Fruit fly (Drosophila melanogaster) whole organism, embryonic: ENCODE results near the gene Sidpn.

ENCODE experiments used
- Awh ChIP-seq: fragments of 200-800 bp; sonication (Bioruptor generic); IDR thresholded peaks from 2 replicates; pipeline ENCODE4, ENCODE4 v1.3.6; 2022; ENCODE audit warnings: missing biosample characterization, missing genetic modification characterization
- BEAF-32 ChIP-seq: fragments of 200-800 bp; sonication (Bioruptor generic); optimal IDR thresholded peaks from 3 replicates; lab custom pipeline; 2017; ENCODE audit warnings: missing biosample characterization, missing genetic modification characterization, mild to moderate bottlenecking, moderate library complexity, missing genetic modification reagents
- Bgb ChIP-seq: fragments of 200-800 bp; sonication (Bioruptor generic); IDR thresholded peaks from 2 replicates; pipeline ENCODE4 v1.3.6; 2022; ENCODE audit warnings: missing biosample characterization, missing genetic modification characterization; ENCODE audit not compliant: partially characterized antibody
- CG10543 ChIP-seq: fragments of 200-800 bp; sonication (Bioruptor generic); optimal IDR thresholded peaks from 3 replicates; lab custom pipeline; 2017; ENCODE audit warnings: missing biosample characterization, mild to moderate bottlenecking, missing genetic modification characterization, moderate library complexity
- CG11504 ChIP-seq: fragments of 200-800 bp; sonication (Bioruptor generic); optimal IDR thresholded peaks from 3 replicates; lab custom pipeline; 2019; ENCODE audit warnings: missing biosample characterization, mild to moderate bottlenecking, missing genetic modification characterization, moderate library complexity
- CG12219 ChIP-seq: fragments of 200-800 bp; sonication (Bioruptor generic); optimal IDR thresholded peaks from 3 replicates; lab custom pipeline; 2018; ENCODE audit warnings: missing biosample characterization, mild to moderate bottlenecking, missing genetic modification characterization
- CG13287 ChIP-seq: fragments of 200-800 bp; sonication (Bioruptor generic); IDR thresholded peaks from 2 replicates; pipeline ENCODE4 v1.3.6; 2022; ENCODE audit warnings: missing biosample characterization, missing genetic modification characterization; ENCODE audit not compliant: partially characterized antibody
- CG13424 ChIP-seq: fragments of 200-800 bp; sonication (Bioruptor generic); optimal IDR thresholded peaks from 2 replicates; lab custom pipeline; 2019; ENCODE audit warnings: missing biosample characterization, mild to moderate bottlenecking, missing genetic modification characterization, moderate library complexity
- CG14860 ChIP-seq: fragments of 200-800 bp; sonication (Bioruptor generic); IDR thresholded peaks from 3 replicates; pipeline ENCODE4 v1.3.6; 2022; ENCODE audit warnings: missing biosample characterization, missing genetic modification characterization; ENCODE audit not compliant: partially characterized antibody
- CG17802 ChIP-seq: fragments of 200-800 bp; sonication (Bioruptor generic); optimal IDR thresholded peaks from 2 replicates; lab custom pipeline; 2018; ENCODE audit warnings: missing biosample characterization, mild to moderate bottlenecking, missing genetic modification characterization, moderate library complexity
- CG2116 ChIP-seq: fragments of 200-800 bp; sonication (Bioruptor generic); optimal IDR thresholded peaks from 3 replicates; lab custom pipeline; 2018; ENCODE audit warnings: missing biosample characterization, mild to moderate bottlenecking, missing genetic modification characterization
- CG34224 ChIP-seq: fragments of 200-800 bp; sonication (Bioruptor generic); IDR thresholded peaks from 3 replicates; pipeline ENCODE4 v1.3.6; 2022; ENCODE audit warnings: missing biosample characterization, missing genetic modification characterization; ENCODE audit not compliant: partially characterized antibody
- CG43689 ChIP-seq: fragments of 200-800 bp; sonication (Bioruptor generic); IDR thresholded peaks from 2 replicates; pipeline ENCODE4 v1.3.6; 2022; ENCODE audit warnings: missing biosample characterization, missing genetic modification characterization
- CG6272 ChIP-seq: fragments of 200-800 bp; sonication (Bioruptor generic); IDR thresholded peaks from 2 replicates; pipeline ENCODE4 v1.3.6; 2022; ENCODE audit warnings: missing biosample characterization, missing genetic modification characterization
- CG7928 ChIP-seq: fragments of 200-800 bp; sonication (Bioruptor generic); optimal IDR thresholded peaks from 2 replicates; lab custom pipeline; 2017; ENCODE audit warnings: missing biosample characterization, mild to moderate bottlenecking, missing genetic modification characterization
- CG7963 ChIP-seq: fragments of 200-800 bp; sonication (Bioruptor generic); IDR thresholded peaks from 3 replicates; pipeline ENCODE4 v1.3.6; 2022; ENCODE audit warnings: missing biosample characterization, missing genetic modification characterization; ENCODE audit not compliant: partially characterized antibody
- Dll ChIP-seq: fragments of 200-800 bp; sonication (Bioruptor generic); IDR thresholded peaks from 4 replicates; pipeline ENCODE4 v1.3.6; 2022; ENCODE audit warnings: missing biosample characterization, missing genetic modification characterization; ENCODE audit not compliant: partially characterized antibody
- Doc3 ChIP-seq: fragments of 200-800 bp; sonication (Bioruptor generic); IDR thresholded peaks from 3 replicates; pipeline ENCODE4 v1.3.6; 2022; ENCODE audit warnings: missing biosample characterization, missing genetic modification characterization; ENCODE audit not compliant: partially characterized antibody
- Dp ChIP-seq: fragments of 200-800 bp; sonication (Bioruptor generic); optimal IDR thresholded peaks from 2 replicates; lab custom pipeline; 2018; ENCODE audit warnings: missing biosample characterization, mild to moderate bottlenecking, missing genetic modification characterization, moderate library complexity
- Dref ChIP-seq: fragments of 200-800 bp; sonication (Bioruptor generic); IDR thresholded peaks from 2 replicates; pipeline ENCODE4 v1.3.6; 2022; ENCODE audit warnings: missing biosample characterization, missing genetic modification characterization
- E2f2 ChIP-seq: fragments of 200-800 bp; sonication (Bioruptor generic); IDR thresholded peaks from 2 replicates; pipeline ENCODE4 v1.3.6; 2022; ENCODE audit warnings: missing biosample characterization, missing genetic modification characterization
- HLH4C ChIP-seq: fragments of 200-800 bp; sonication (Bioruptor generic); IDR thresholded peaks from 3 replicates; pipeline ENCODE4 v1.3.6; 2022; ENCODE audit warnings: missing biosample characterization, missing genetic modification characterization; ENCODE audit not compliant: partially characterized antibody
- MBD-R2 ChIP-seq: fragments of 200-800 bp; sonication (Bioruptor generic); IDR thresholded peaks from 2 replicates; pipeline ENCODE4 v1.3.6; 2022; ENCODE audit warnings: missing biosample characterization, missing genetic modification characterization
- MESR4 ChIP-seq: fragments of 200-800 bp; sonication (Bioruptor generic); optimal IDR thresholded peaks from 2 replicates; lab custom pipeline; 2018; ENCODE audit warnings: missing biosample characterization, mild to moderate bottlenecking, missing genetic modification characterization, moderate library complexity
- Med ChIP-seq: fragments of 200-800 bp; sonication (Bioruptor generic); peaks from one replicate; lab custom pipeline; 2016; ENCODE audit warnings: missing biosample characterization, missing genetic modification characterization, mild to moderate bottlenecking, inconsistent platforms, moderate library complexity
- Mrtf ChIP-seq: fragments of 200-800 bp; sonication (Bioruptor generic); IDR thresholded peaks from 3 replicates; pipeline ENCODE4 v1.3.6; 2022; ENCODE audit warnings: missing biosample characterization, missing genetic modification characterization
- Scr ChIP-seq: fragments of 200-800 bp; sonication (Bioruptor generic); IDR thresholded peaks from 2 replicates; pipeline ENCODE4 v1.3.6; 2022; ENCODE audit warnings: missing biosample characterization, missing genetic modification characterization; ENCODE audit not compliant: partially characterized antibody
- amos ChIP-seq: fragments of 200-800 bp; sonication (Bioruptor generic); IDR thresholded peaks from 2 replicates; pipeline ENCODE4 v1.3.6; 2022; ENCODE audit warnings: missing biosample characterization, missing genetic modification characterization; ENCODE audit not compliant: partially characterized antibody
- bbx ChIP-seq: fragments of 200-800 bp; sonication (Bioruptor generic); IDR thresholded peaks from 2 replicates; pipeline ENCODE4 v1.3.6; 2022; ENCODE audit warnings: missing biosample characterization, missing genetic modification characterization; ENCODE audit not compliant: partially characterized antibody
- chinmo ChIP-seq: fragments of 200-800 bp; sonication (Bioruptor generic); IDR thresholded peaks from 4 replicates; pipeline ENCODE4 v1.3.6; 2022; ENCODE audit warnings: missing biosample characterization, missing genetic modification characterization; ENCODE audit not compliant: partially characterized antibody
- fd96Cb ChIP-seq: fragments of 200-800 bp; sonication (Bioruptor generic); optimal IDR thresholded peaks from 2 replicates; lab custom pipeline; 2018; ENCODE audit warnings: missing biosample characterization, mild to moderate bottlenecking, missing genetic modification characterization, moderate library complexity
- grn ChIP-seq: fragments of 200-800 bp; sonication (Bioruptor generic); optimal IDR thresholded peaks from 3 replicates; lab custom pipeline; 2017; ENCODE audit warnings: missing biosample characterization, missing genetic modification characterization
- hb ChIP-seq: fragments of 200-800 bp; sonication (Bioruptor generic); IDR thresholded peaks from 3 replicates; pipeline ENCODE4 v1.3.6; 2022; ENCODE audit warnings: missing biosample characterization, missing genetic modification characterization; ENCODE audit not compliant: partially characterized antibody
- inv ChIP-seq: fragments of 200-800 bp; sonication (Bioruptor generic); IDR thresholded peaks from 2 replicates; pipeline ENCODE4 v1.3.6; 2022; ENCODE audit warnings: missing biosample characterization, missing genetic modification characterization; ENCODE audit not compliant: partially characterized antibody
- knrl ChIP-seq: fragments of 200-800 bp; sonication (Bioruptor generic); IDR thresholded peaks from 3 replicates; pipeline ENCODE4 v1.3.6; 2022; ENCODE audit warnings: missing biosample characterization, missing genetic modification characterization; ENCODE audit not compliant: partially characterized antibody
- mld ChIP-seq: fragments of 200-800 bp; sonication (Bioruptor generic); IDR thresholded peaks from 3 replicates; pipeline ENCODE4 v1.3.6; 2022; ENCODE audit warnings: missing biosample characterization, missing genetic modification characterization; ENCODE audit not compliant: partially characterized antibody
- pzg ChIP-seq: fragments of 200-800 bp; sonication (Bioruptor generic); optimal IDR thresholded peaks from 3 replicates; lab custom pipeline; 2018; ENCODE audit warnings: missing biosample characterization, mild to moderate bottlenecking, missing genetic modification characterization, moderate library complexity
- run ChIP-seq: fragments of 200-800 bp; sonication (Bioruptor generic); optimal IDR thresholded peaks from 3 replicates; lab custom pipeline; 2018; ENCODE audit warnings: missing biosample characterization, mild to moderate bottlenecking, missing genetic modification characterization
- sna ChIP-seq: fragments of 200-800 bp; sonication (Bioruptor generic); IDR thresholded peaks from 2 replicates; pipeline ENCODE4 v1.3.6; 2022; ENCODE audit warnings: missing biosample characterization, missing genetic modification characterization; ENCODE audit not compliant: partially characterized antibody
- stwl ChIP-seq: fragments of 200-800 bp; sonication (Bioruptor generic); optimal IDR thresholded peaks from 3 replicates; lab custom pipeline; 2018; ENCODE audit warnings: missing biosample characterization, mild to moderate bottlenecking, missing genetic modification characterization, moderate library complexity
- tio ChIP-seq: fragments of 200-800 bp; sonication (Bioruptor generic); optimal IDR thresholded peaks from 2 replicates; lab custom pipeline; 2017; ENCODE audit warnings: missing biosample characterization, missing genetic modification characterization, inconsistent platforms
- tna ChIP-seq: fragments of 200-800 bp; sonication (Bioruptor generic); IDR thresholded peaks from 2 replicates; pipeline ENCODE4 v1.3.6; 2022; ENCODE audit warnings: missing biosample characterization, missing genetic modification characterization; ENCODE audit not compliant: partially characterized antibody
- vnd ChIP-seq: fragments of 200-800 bp; sonication (Bioruptor generic); IDR thresholded peaks from 3 replicates; pipeline ENCODE4 v1.3.6; 2022; ENCODE audit warnings: missing biosample characterization, missing genetic modification characterization; ENCODE audit not compliant: partially characterized antibody
- zen2 ChIP-seq: fragments of 200-800 bp; sonication (Bioruptor generic); IDR thresholded peaks from 3 replicates; pipeline ENCODE4 v1.3.6; 2022; ENCODE audit warnings: missing biosample characterization, missing genetic modification characterization; ENCODE audit not compliant: partially characterized antibody

Gene Sidpn

DNA sequence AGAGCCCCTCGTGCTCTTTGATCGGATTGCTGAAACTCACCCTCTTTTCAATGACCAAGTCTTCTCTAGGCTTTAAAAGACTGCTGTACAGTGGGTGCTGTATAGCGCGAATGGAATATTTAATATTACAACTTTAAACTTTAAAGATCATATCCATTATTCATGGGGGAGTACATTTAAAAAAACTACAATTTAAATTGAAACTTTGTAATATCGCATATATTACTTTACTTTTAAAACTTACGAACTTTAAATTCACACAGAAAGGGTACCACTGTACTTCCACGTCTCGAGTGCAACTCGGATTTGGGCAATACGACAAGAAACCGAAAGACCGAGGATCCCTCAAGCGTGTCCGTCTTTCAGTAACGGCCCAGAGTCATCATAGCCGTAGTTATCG is 31.4 kb downstream of the Sidpn start, which contains the start of gene Phlpp (continued):
- TF ChIP-seq fd96Cb (tag; lab: Kevin White, UChicago): peak; percentile 69

DNA sequence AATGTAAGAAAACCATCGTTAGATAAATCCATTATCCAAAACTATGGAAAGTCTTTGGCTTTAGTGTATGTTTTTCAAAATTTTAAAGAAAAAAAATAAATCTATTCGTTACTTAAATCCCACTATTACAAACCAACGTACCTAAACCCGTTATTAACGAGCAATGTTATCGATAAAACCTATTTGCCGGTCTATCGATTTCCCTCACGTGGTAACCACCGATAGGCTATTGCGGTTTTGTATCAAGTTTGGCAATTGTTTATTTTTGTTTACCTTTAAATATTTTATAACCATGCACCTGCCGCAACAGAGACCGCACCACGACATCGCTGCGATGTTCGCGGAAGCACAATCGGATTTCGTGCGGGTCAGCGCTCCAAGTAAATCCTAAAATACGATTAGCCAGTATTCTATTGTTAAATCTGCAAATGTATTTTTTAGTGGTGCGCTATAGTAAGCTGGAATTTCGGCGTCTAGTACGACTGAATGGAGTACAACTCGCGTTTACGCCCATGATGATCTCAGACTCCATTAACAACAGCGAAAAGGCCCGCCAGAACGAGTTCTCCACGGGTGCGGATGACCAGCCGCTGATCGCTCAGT is 35.7 kb downstream of the Sidpn start, which contains the start of gene Dus4:
TSS of gene Dus4 (plus strand) at position 206 of the 603 bp plus-strand sequence.
- TF ChIP-seq knrl (GFP tag; lab: Robert Waterston, UW) (peak; percentile 56; the same call in 2 of the 3 replicates), CG43689 (GFP tag; lab: Robert Waterston, UW) (no peak), Awh (GFP tag; lab: Robert Waterston, UW) (no peak), Dll (GFP tag; lab: Robert Waterston, UW) (peak; percentile 83), tna (GFP tag; lab: Robert Waterston, UW) (peak; percentile 97), HLH4C (GFP tag; lab: Robert Waterston, UW) (peak; percentile 97), run (tag; lab: Kevin White, UChicago) (peak; percentile 53), tio (GFP tag; lab: Kevin White, UChicago) (no peak), CG10543 (GFP tag; lab: Kevin White, UChicago) (no peak), CG17802 (tag; lab: Kevin White, UChicago) (no peak), Mrtf (GFP tag; lab: Robert Waterston, UW) (no peak), CG14860 (GFP tag; lab: Robert Waterston, UW) (peak; percentile 88), vnd (GFP tag; lab: Robert Waterston, UW) (peak; percentile 85), CG2116 (GFP tag; lab: Kevin White, UChicago) (peak; percentile 59), CG11504 (peak; percentile 8), grn (GFP tag; lab: Kevin White, UChicago) (no peak), Doc3 (GFP tag; lab: Robert Waterston, UW) (peak; percentile 79), Dp (GFP tag; lab: Kevin White, UChicago) (peak; percentile 38), MESR4 (peak; percentile 21), Med (GFP tag; lab: Kevin White, UChicago) (peak; percentile 9), Bgb (GFP tag; lab: Robert Waterston, UW) (peak; percentile 87), Scr (GFP tag; lab: Robert Waterston, UW) (peak; percentile 80), CG34224 (GFP tag; lab: Robert Waterston, UW) (peak; percentile 95), chinmo (GFP tag; lab: Robert Waterston, UW) (peak; percentile 97), amos (GFP tag; lab: Robert Waterston, UW) (peak; percentile 82; the same call in 1 of the 2 replicates), mld (GFP tag; lab: Robert Waterston, UW) (peak; percentile 95), sna (GFP tag; lab: Robert Waterston, UW) (peak; percentile 84), CG12219 (GFP tag; lab: Kevin White, UChicago) (no peak), bbx (GFP tag; lab: Robert Waterston, UW) (peak; percentile 95), Dref (peak; percentile 78), hb (GFP tag; lab: Robert Waterston, UW) (peak; percentile 93), CG6272 (GFP tag; lab: Robert Waterston, UW) (no peak), CG7928 (GFP tag; lab: Kevin White, UChicago) (no peak), pzg (peak; percentile 28), stwl (tag; lab: Kevin White, UChicago) (peak; percentile 54), inv (GFP tag; lab: Robert Waterston, UW) (peak; percentile 65), CG13424 (no peak), CG13287 (GFP tag; lab: Robert Waterston, UW) (peak; percentile 88), MBD-R2 (GFP tag; lab: Robert Waterston, UW) (peak; percentile 40; the same call in 1 of the 2 replicates), CG7963 (peak; percentile 94), zen2 (GFP tag; lab: Robert Waterston, UW) (peak; percentile 97), E2f2 (GFP tag; lab: Robert Waterston, UW) (peak; percentile 57), BEAF-32 (GFP tag; lab: Kevin White, UChicago) (peak; percentile 64)
